Worm (Caenorhabditis elegans) whole organism, mixed stage, embryonic: ENCODE data around the gene pro-2.

Experiments used
- lin-32 ChIP-seq: fragments of 200-800 bp; sonication (Bioruptor generic); optimal IDR thresholded peaks from 2 replicates; lab custom pipeline; 2018; ENCODE audit warnings: mild to moderate bottlenecking, missing genetic modification characterization, missing compliant biosample characterization
- pha-4 ChIP-seq: fragments of 150-350 bp; optimal IDR thresholded peaks from 2 replicates; lab custom pipeline; 2018; ENCODE audit warnings: missing biosample characterization, missing genetic modification reagents, missing genetic modification characterization
- sptf-1 ChIP-seq: sonication (generic microtip); optimal IDR thresholded peaks from 2 replicates; lab custom pipeline; 2017; ENCODE audit warnings: mild to moderate bottlenecking, missing genetic modification characterization, moderate library complexity, missing compliant biosample characterization

- TF ChIP-seq sptf-1 (tag; lab: Kevin White, UChicago) (no peak), lin-32 (no peak), pha-4 (tag; lab: Kevin White, UChicago) (no peak)
Observed at ce11 chrII:10351963-10352362, 7.1 kb upstream of the pro-2 start, which contains the start of gene C07E3.8.
